Fruit fly (Drosophila melanogaster) whole organism, embryonic: ENCODE results near the gene Psn.
A peak's percentile ranks its signal among the peaks of the same experiment; 100 is the strongest.

Experiments
- Atf3 ChIP-seq: fragments of 200-800 bp; sonication (Bioruptor generic); optimal IDR thresholded peaks from 3 replicates; lab custom pipeline; 2016; ENCODE audit warnings: missing biosample characterization, missing genetic modification characterization
- Atf6 ChIP-seq: fragments of 200-800 bp; sonication (Bioruptor generic); IDR thresholded peaks from 2 replicates; pipeline ENCODE4 v1.3.6; 2022; ENCODE audit warnings: missing biosample characterization, missing genetic modification characterization
- BEAF-32 ChIP-seq: fragments of 200-800 bp; sonication (Bioruptor generic); optimal IDR thresholded peaks from 3 replicates; lab custom pipeline; 2017; ENCODE audit warnings: missing biosample characterization, missing genetic modification characterization, mild to moderate bottlenecking, moderate library complexity, missing genetic modification reagents
- Bgb ChIP-seq: fragments of 200-800 bp; sonication (Bioruptor generic); IDR thresholded peaks from 2 replicates; pipeline ENCODE4 v1.3.6; 2022; ENCODE audit warnings: missing biosample characterization, missing genetic modification characterization; ENCODE audit not compliant: partially characterized antibody
- CG10321 ChIP-seq: fragments of 200-800 bp; sonication (Bioruptor generic); IDR thresholded peaks from 2 replicates; pipeline ENCODE4 v1.3.6; 2022; ENCODE audit warnings: missing biosample characterization, missing genetic modification characterization
- CG11247 ChIP-seq: fragments of 200-800 bp; sonication (Bioruptor generic); IDR thresholded peaks from 2 replicates; pipeline ENCODE4 v1.3.6; 2022; ENCODE audit warnings: missing biosample characterization, missing genetic modification characterization
- CG12071 ChIP-seq: fragments of 200-800 bp; sonication (Bioruptor generic); optimal IDR thresholded peaks from 3 replicates; lab custom pipeline; 2018; ENCODE audit warnings: missing biosample characterization, mild to moderate bottlenecking, missing genetic modification characterization
- CG12659 ChIP-seq: fragments of 200-800 bp; sonication (Bioruptor generic); optimal IDR thresholded peaks from 3 replicates; lab custom pipeline; 2017; ENCODE audit warnings: mild to moderate bottlenecking, missing biosample characterization, missing genetic modification reagents, missing genetic modification characterization
- CG15479 ChIP-seq: fragments of 200-800 bp; sonication (Bioruptor generic); optimal IDR thresholded peaks from 3 replicates; lab custom pipeline; 2019; ENCODE audit warnings: missing biosample characterization, mild to moderate bottlenecking, missing genetic modification characterization, moderate library complexity
- CG15601 ChIP-seq: fragments of 200-800 bp; sonication (Bioruptor generic); optimal IDR thresholded peaks from 3 replicates; lab custom pipeline; 2019; ENCODE audit warnings: missing biosample characterization, mild to moderate bottlenecking, missing genetic modification characterization, moderate library complexity
- CG15696 ChIP-seq: fragments of 200-800 bp; sonication (Bioruptor generic); optimal IDR thresholded peaks from 2 replicates; lab custom pipeline; 2019; ENCODE audit warnings: missing biosample characterization, mild to moderate bottlenecking, missing genetic modification characterization, moderate library complexity
- CG1832 ChIP-seq: fragments of 200-800 bp; sonication (Bioruptor generic); optimal IDR thresholded peaks from 2 replicates; lab custom pipeline; 2017; ENCODE audit warnings: missing biosample characterization, mild to moderate bottlenecking, missing genetic modification characterization, inconsistent platforms
- CG2120 ChIP-seq: fragments of 200-800 bp; sonication (Bioruptor generic); optimal IDR thresholded peaks from 3 replicates; lab custom pipeline; 2016; ENCODE audit warnings: missing biosample characterization, missing genetic modification characterization
- CG30020 ChIP-seq: fragments of 200-800 bp; optimal IDR thresholded peaks from 2 replicates; lab custom pipeline; 2019; ENCODE audit warnings: missing biosample characterization, mild to moderate bottlenecking, missing genetic modification characterization, moderate library complexity
- CG30403 ChIP-seq: fragments of 200-800 bp; sonication (Bioruptor generic); optimal IDR thresholded peaks from 3 replicates; lab custom pipeline; 2016; ENCODE audit warnings: missing biosample characterization, missing genetic modification characterization
- CG3065 ChIP-seq: fragments of 200-800 bp; sonication (Bioruptor generic); optimal IDR thresholded peaks from 2 replicates; lab custom pipeline; 2016; ENCODE audit warnings: missing biosample characterization, missing genetic modification characterization
- CG31224 ChIP-seq: fragments of 200-800 bp; sonication (Bioruptor generic); IDR thresholded peaks from 2 replicates; pipeline ENCODE4 v1.3.6; 2022; ENCODE audit warnings: missing biosample characterization, missing genetic modification characterization
- CG3163 ChIP-seq: fragments of 200-800 bp; sonication (Bioruptor generic); optimal IDR thresholded peaks from 3 replicates; lab custom pipeline; 2016; ENCODE audit warnings: missing biosample characterization, missing genetic modification characterization
- CG32772 ChIP-seq: fragments of 200-800 bp; sonication (Bioruptor generic); IDR thresholded peaks from 2 replicates; pipeline ENCODE4 v1.3.6; 2022; ENCODE audit warnings: missing biosample characterization, missing genetic modification characterization
- CG4424 ChIP-seq: fragments of 200-800 bp; sonication (Bioruptor generic); optimal IDR thresholded peaks from 3 replicates; lab custom pipeline; 2016; ENCODE audit warnings: missing biosample characterization, missing genetic modification characterization
- CG4730 ChIP-seq: fragments of 200-800 bp; sonication (Bioruptor generic); IDR thresholded peaks from 2 replicates; pipeline ENCODE4 v1.3.6; 2022; ENCODE audit warnings: missing biosample characterization, missing genetic modification characterization
- CG6791 ChIP-seq: fragments of 200-800 bp; sonication (Bioruptor generic); IDR thresholded peaks from 3 replicates; pipeline ENCODE4 v1.3.6; 2022; ENCODE audit warnings: missing biosample characterization, missing genetic modification characterization; ENCODE audit not compliant: partially characterized antibody
- CG7963 ChIP-seq: fragments of 200-800 bp; sonication (Bioruptor generic); IDR thresholded peaks from 3 replicates; pipeline ENCODE4 v1.3.6; 2022; ENCODE audit warnings: missing biosample characterization, missing genetic modification characterization; ENCODE audit not compliant: partially characterized antibody
- CG8478 ChIP-seq: fragments of >200 bp; optimal IDR thresholded peaks from 2 replicates; lab custom pipeline; 2018
- CG9609 ChIP-seq: fragments of 200-800 bp; sonication (Bioruptor generic); optimal IDR thresholded peaks from 3 replicates; lab custom pipeline; 2016; ENCODE audit warnings: missing biosample characterization, missing genetic modification characterization
- Dad ChIP-seq: fragments of 200-800 bp; sonication (Bioruptor generic); optimal IDR thresholded peaks from 3 replicates; lab custom pipeline; 2016; ENCODE audit warnings: missing biosample characterization, missing genetic modification characterization
- E2f2 ChIP-seq: fragments of 200-800 bp; sonication (Bioruptor generic); IDR thresholded peaks from 2 replicates; pipeline ENCODE4 v1.3.6; 2022; ENCODE audit warnings: missing biosample characterization, missing genetic modification characterization
- Gsc ChIP-seq: fragments of 200-800 bp; sonication (Bioruptor generic); IDR thresholded peaks from 2 replicates; pipeline ENCODE4 v1.3.6; 2022; ENCODE audit warnings: missing biosample characterization, missing genetic modification characterization
- HHEX ChIP-seq: fragments of 200-800 bp; sonication (Bioruptor generic); optimal IDR thresholded peaks from 3 replicates; lab custom pipeline; 2017; ENCODE audit warnings: missing biosample characterization, mild to moderate bottlenecking, missing genetic modification characterization, missing genetic modification reagents
- Hmx ChIP-seq: fragments of 200-800 bp; sonication (Bioruptor generic); optimal IDR thresholded peaks from 2 replicates; lab custom pipeline; 2016; ENCODE audit warnings: missing biosample characterization, missing genetic modification characterization
- Hr51 ChIP-seq, 2 experiments: fragments of 200-800 bp; sonication (Bioruptor generic); optimal IDR thresholded peaks; 2 replicates in 1 of 2; 3 replicates in 1 of 2; lab custom pipeline; 2016 to 2018; ENCODE audit warnings: missing biosample characterization in 2 of 2, missing genetic modification characterization in 2 of 2, mild to moderate bottlenecking in 1 of 2, moderate library complexity in 1 of 2
- Max ChIP-seq: fragments of 200-800 bp; sonication (Bioruptor generic); optimal IDR thresholded peaks from 2 replicates; lab custom pipeline; 2016; ENCODE audit warnings: missing biosample characterization, mild to moderate bottlenecking, missing genetic modification characterization
- PHDP ChIP-seq: fragments of 200-800 bp; sonication (Bioruptor generic); optimal IDR thresholded peaks from 3 replicates; lab custom pipeline; 2018; ENCODE audit warnings: missing biosample characterization, mild to moderate bottlenecking, missing genetic modification characterization, moderate library complexity
- Rfx ChIP-seq: fragments of 200-800 bp; sonication (Bioruptor generic); IDR thresholded peaks from 2 replicates; pipeline ENCODE4 v1.3.6; 2022; ENCODE audit warnings: missing biosample characterization, missing genetic modification characterization
- Taf1 ChIP-seq: fragments of 200-800 bp; sonication (Bioruptor generic); IDR thresholded peaks from 2 replicates; pipeline ENCODE4 v1.3.6; 2022; ENCODE audit warnings: missing biosample characterization, missing genetic modification characterization
- Trl ChIP-seq, 3 experiments: fragments of >200 bp in 2 of 3; fragments of 200-800 bp in 1 of 3; sonication (Bioruptor generic) in 1 of 3; optimal IDR thresholded peaks; 2 replicates in 1 of 3; 3 replicates in 2 of 3; lab custom pipeline; 2016 to 2017; ENCODE audit warnings: missing biosample characterization in 1 of 3, missing genetic modification characterization in 1 of 3
- ase ChIP-seq: fragments of 200-800 bp; sonication (Bioruptor generic); IDR thresholded peaks from 3 replicates; pipeline ENCODE4 v1.3.6; 2022; ENCODE audit warnings: missing biosample characterization, missing genetic modification characterization
- bab2 ChIP-seq: fragments of 200-800 bp; sonication (Bioruptor generic); optimal IDR thresholded peaks from 2 replicates; lab custom pipeline; 2016; ENCODE audit warnings: missing biosample characterization, missing genetic modification characterization
- caup ChIP-seq: fragments of 200-800 bp; sonication (Bioruptor generic); optimal IDR thresholded peaks from 3 replicates; lab custom pipeline; 2017; ENCODE audit warnings: missing biosample characterization, mild to moderate bottlenecking, missing genetic modification characterization, moderate library complexity; ENCODE audit not compliant: severe bottlenecking
- esg ChIP-seq: fragments of 200-800 bp; sonication (Bioruptor generic); conservative IDR thresholded peaks from 2 replicates; pipeline ENCODE4 v1.3.6; 2022; ENCODE audit warnings: missing biosample characterization, missing genetic modification characterization
- exex ChIP-seq: fragments of 200-800 bp; sonication (Bioruptor generic); optimal IDR thresholded peaks from 4 replicates; lab custom pipeline; 2018; ENCODE audit warnings: missing biosample characterization, mild to moderate bottlenecking, missing genetic modification characterization, moderate library complexity
- gce ChIP-seq: fragments of 200-800 bp; sonication (Bioruptor generic); IDR thresholded peaks from 3 replicates; pipeline ENCODE4 v1.3.6; 2022; ENCODE audit warnings: missing biosample characterization, missing genetic modification characterization
- gcm2 ChIP-seq: fragments of 200-800 bp; sonication (Bioruptor generic); optimal IDR thresholded peaks from 2 replicates; lab custom pipeline; 2016; ENCODE audit warnings: missing biosample characterization, missing genetic modification characterization
- jigr1 ChIP-seq: fragments of 200-800 bp; sonication (Bioruptor generic); IDR thresholded peaks from 3 replicates; pipeline ENCODE4 v1.3.6; 2022; ENCODE audit warnings: missing biosample characterization, missing genetic modification characterization
- lmd ChIP-seq: fragments of 200-800 bp; sonication (Bioruptor generic); IDR thresholded peaks from 2 replicates; pipeline ENCODE4 v1.3.6; 2022; ENCODE audit warnings: missing biosample characterization, missing genetic modification characterization
- repo ChIP-seq: fragments of 200-800 bp; sonication (Bioruptor generic); optimal IDR thresholded peaks from 2 replicates; lab custom pipeline; 2016; ENCODE audit warnings: missing biosample characterization, missing genetic modification characterization
- shn ChIP-seq: fragments of 200-800 bp; sonication (Bioruptor generic); optimal IDR thresholded peaks from 3 replicates; lab custom pipeline; 2016; ENCODE audit warnings: missing biosample characterization, missing genetic modification characterization
- sim ChIP-seq: fragments of 200-800 bp; sonication (Bioruptor generic); IDR thresholded peaks from 2 replicates; pipeline ENCODE4 v1.3.6; 2022; ENCODE audit warnings: missing biosample characterization, missing genetic modification characterization
- stc ChIP-seq: fragments of 200-800 bp; sonication (Bioruptor generic); IDR thresholded peaks from 2 replicates; pipeline ENCODE4 v1.3.6; 2022; ENCODE audit warnings: missing biosample characterization, missing genetic modification characterization

Psn gene

dm6 chr3L:20401026-20401912, 31.0 kb upstream of the Psn start, which contains the start of gene trbl (continued):
- TF ChIP-seq CG3163 (GFP tag; lab: Kevin White, UChicago) (peak; percentile 99), esg (GFP tag; lab: Robert Waterston, UW) (no peak), Rfx (GFP tag; lab: Robert Waterston, UW) (no peak), CG8478 (lab: Kevin White, UChicago) (peak; percentile 49), lmd (GFP tag; lab: Robert Waterston, UW) (no peak), ase (GFP tag; lab: Robert Waterston, UW) (no peak), CG31224 (GFP tag; lab: Robert Waterston, UW) (no peak), stc (GFP tag; lab: Robert Waterston, UW) (peak; percentile 37; the same call in 1 of the 2 replicates), exex (peak; percentile 77), E2f2 (GFP tag; lab: Robert Waterston, UW) (peak; percentile 60), CG9609 (GFP tag; lab: Kevin White, UChicago) (no peak), Trl (optimal IDR thresholded peaks at IDR 0.05; lab: Kevin White, UChicago) (peak; percentile 97 to 98), Trl (GFP tag; optimal IDR thresholded peaks at IDR 0.05; lab: Kevin White, UChicago) (peak; percentile 80), CG3065 (GFP tag; lab: Kevin White, UChicago) (no peak), bab2 (GFP tag; lab: Kevin White, UChicago) (no peak), Gsc (no peak), CG10321 (GFP tag; lab: Robert Waterston, UW) (no peak), Dad (GFP tag; lab: Kevin White, UChicago) (no peak), jigr1 (GFP tag; lab: Robert Waterston, UW) (no peak), shn (no peak), sim (GFP tag; lab: Robert Waterston, UW) (no peak), CG4424 (GFP tag; lab: Kevin White, UChicago) (peak; percentile 18), Hmx (no peak), CG15696 (tag; lab: Kevin White, UChicago) (no peak), Max (GFP tag; lab: Kevin White, UChicago) (peak; percentile 26), CG6791 (GFP tag; lab: Robert Waterston, UW) (peak; percentile 97), CG4730 (GFP tag; lab: Robert Waterston, UW) (no peak), CG30020 (peak; percentile 20), CG30403 (no peak), gce (GFP tag; lab: Robert Waterston, UW) (no peak), HHEX (no peak), CG32772 (no peak), CG12659 (GFP tag; lab: Kevin White, UChicago) (peak; percentile 22), repo (GFP tag; lab: Kevin White, UChicago) (no peak), gcm2 (GFP tag; lab: Kevin White, UChicago) (no peak), CG15601 (tag; lab: Kevin White, UChicago) (no peak), CG2120 (GFP tag; lab: Kevin White, UChicago) (no peak), CG1832 (GFP tag; lab: Kevin White, UChicago) (peak; percentile 97), CG11247 (GFP tag; lab: Robert Waterston, UW) (no peak), Taf1 (GFP tag; lab: Robert Waterston, UW) (no peak), Bgb (peak; percentile 77), Hr51 (GFP tag; optimal IDR thresholded peaks at IDR 0.05; lab: Kevin White, UChicago) (peak in 1 of 2 experiments; percentile 25), caup (GFP tag; lab: Kevin White, UChicago) (peak; percentile 28), Atf6 (peak; percentile 51), Atf3 (GFP tag; lab: Kevin White, UChicago) (no peak), PHDP (tag; lab: Kevin White, UChicago) (peak; percentile 27), CG12071 (GFP tag; lab: Kevin White, UChicago) (peak; percentile 58), BEAF-32 (peak; percentile 5), CG15479 (peak; percentile 75), CG7963 (peak; percentile 80; the same call in 2 of the 3 replicates)
